Worm (Caenorhabditis elegans): ENCODE data around the gene atg-7.

atg-7 gene

ce11 chrIV:11125200-11125599 lies 44.3 kb upstream of the atg-7 start (continued):
- TF ChIP-seq mes-2 (tag; optimal IDR thresholded peaks at IDR 0.05; ENCODE audit: poor library complexity, severe bottlenecking) (peak; percentile 66), hlh-11 (tag; optimal IDR thresholded peaks at IDR 0.05) (peak; percentile 39), Y105C5A.15 (GFP tag; IDR thresholded peaks at IDR 0.05) (no peak), mdl-1 (tag; optimal IDR thresholded peaks at IDR 0.05) (no peak), mxl-3 (GFP tag; optimal IDR thresholded peaks at IDR 0.05) (peak; percentile 32), dve-1 (tag; optimal IDR thresholded peaks at IDR 0.05; ENCODE audit: insufficient read depth) (no peak), jun-1 (tag; optimal IDR thresholded peaks at IDR 0.05) (no peak), nhr-10 (tag; optimal IDR thresholded peaks at IDR 0.05) (no peak), ztf-11 (tag; optimal IDR thresholded peaks at IDR 0.05) (no peak), dmd-8 (GFP tag; IDR thresholded peaks at IDR 0.05) (no peak), tra-1 (GFP tag; IDR thresholded peaks at IDR 0.05) (no peak), F10B5.3 (tag; optimal IDR thresholded peaks at IDR 0.05) (no peak), Y48G9A.11 (GFP tag; IDR thresholded peaks at IDR 0.05) (no peak), lin-1 (GFP tag; IDR thresholded peaks at IDR 0.05) (no peak), ctbp-1 (GFP tag; IDR thresholded peaks at IDR 0.05) (no peak), lsy-2 (tag; optimal IDR thresholded peaks at IDR 0.05) (peak in 1 of 2 experiments; percentile 70), nhr-76 (tag; optimal IDR thresholded peaks at IDR 0.05) (no peak), spr-1 (tag; optimal IDR thresholded peaks at IDR 0.05) (no peak), F44E2.7 (GFP tag; IDR thresholded peaks at IDR 0.05) (no peak), ZK337.2 (GFP tag; IDR thresholded peaks at IDR 0.05) (no peak), D1046.2 (GFP tag; IDR thresholded peaks at IDR 0.05) (no peak), vab-7 (GFP tag; IDR thresholded peaks at IDR 0.05) (no peak), ceh-20 (GFP tag; IDR thresholded peaks at IDR 0.05) (no peak), aly-2 (tag; optimal IDR thresholded peaks at IDR 0.05) (no peak), fkh-10 (GFP tag; optimal IDR thresholded peaks at IDR 0.05) (no peak), snpc-4 (tag; optimal IDR thresholded peaks at IDR 0.05) (no peak), mep-1 (tag; optimal IDR thresholded peaks at IDR 0.05) (peak; percentile 46), egl-27 (tag; optimal IDR thresholded peaks at IDR 0.05) (no peak), nhr-111 (GFP tag; optimal IDR thresholded peaks at IDR 0.05) (no peak), cey-2 (tag; optimal IDR thresholded peaks at IDR 0.05; ENCODE audit: borderline replicate concordance, insufficient read depth) (no peak), lin-38 (GFP tag; IDR thresholded peaks at IDR 0.05) (no peak), duxl-1 (tag; optimal IDR thresholded peaks at IDR 0.05; ENCODE audit: poor library complexity) (no peak), gei-8 (GFP tag; optimal IDR thresholded peaks at IDR 0.05) (no peak), ZK546.5 (tag; optimal IDR thresholded peaks at IDR 0.05) (no peak), R02D3.7 (tag; optimal IDR thresholded peaks at IDR 0.05) (no peak), ztf-7 (tag; optimal IDR thresholded peaks at IDR 0.05) (no peak)

- no peak for TF ChIP-seq nhr-102 (tag; optimal IDR thresholded peaks at IDR 0.05)
- TF ChIP-seq F10B5.3 (tag; optimal IDR thresholded peaks at IDR 0.05): no peak
- peak; percentile 3 for TF ChIP-seq F49E8.2 (tag; optimal IDR thresholded peaks at IDR 0.05; ENCODE audit: borderline replicate concordance)
- TF ChIP-seq php-3 (GFP tag; IDR thresholded peaks at IDR 0.05): no peak
- TF ChIP-seq snpc-4 (tag; optimal IDR thresholded peaks at IDR 0.05): no peak
These were observed 43.8 kb upstream of the atg-7 start, which contains the start of gene spo-11 for ce11 chrIV:11124674-11125073. TSS of gene spo-11 (minus strand) at chrIV:11124862.

DNA sequence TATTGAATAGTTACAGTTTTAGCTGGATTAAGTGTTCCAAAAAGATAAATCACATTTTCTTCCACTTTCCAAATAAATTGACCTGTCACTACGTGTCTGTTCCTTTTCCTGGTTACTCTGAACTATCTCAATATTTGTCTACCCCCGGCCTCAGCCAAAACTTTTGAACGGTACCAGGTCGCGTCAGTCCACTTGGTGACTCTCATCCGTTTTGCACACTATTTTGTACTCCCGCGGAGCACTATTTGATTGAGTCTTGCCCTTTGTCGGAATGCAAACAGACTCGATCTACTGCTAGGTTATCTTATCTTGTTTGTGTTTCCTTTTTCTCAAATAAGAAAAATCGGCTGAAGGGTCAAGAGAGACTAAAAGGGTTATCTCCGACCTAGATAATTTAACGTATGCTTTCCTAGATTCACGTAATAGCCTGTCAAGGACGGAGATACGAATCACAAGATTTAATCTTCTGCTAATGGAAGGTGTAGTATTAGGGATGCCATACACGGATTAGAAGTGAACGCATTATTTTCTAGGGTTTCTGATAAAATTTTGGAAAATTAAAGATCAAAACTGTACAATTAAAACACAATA lies 39.2 kb upstream of the atg-7 start:
- TF ChIP-seq nhr-28 (tag; optimal IDR thresholded peaks at IDR 0.05) (peak; percentile 17), hlh-11 (tag; optimal IDR thresholded peaks at IDR 0.05) (no peak)

Measured in whole organism, L4 larva.